Worm (Caenorhabditis elegans) whole organism, L4/young adult: Measurements from ENCODE around the gene Y53G8AR.9.

ENCODE experiments used
- W03F9.2 ChIP-seq: fragments of 150-350 bp; optimal IDR thresholded peaks from 2 replicates; lab custom pipeline; 2014; ENCODE audit warnings: missing biosample characterization, missing genetic modification characterization
- dao-5 ChIP-seq: sonication (generic microtip); optimal IDR thresholded peaks from 2 replicates; lab custom pipeline; 2016; ENCODE audit warnings: missing genotype, missing genetic modification characterization, moderate library complexity, missing compliant biosample characterization
- him-1 ChIP-seq: sonication (generic microtip); optimal IDR thresholded peaks from 2 replicates; lab custom pipeline; 2016; ENCODE audit warnings: missing genotype, missing genetic modification reagents, missing genetic modification characterization, missing compliant biosample characterization

DNA sequence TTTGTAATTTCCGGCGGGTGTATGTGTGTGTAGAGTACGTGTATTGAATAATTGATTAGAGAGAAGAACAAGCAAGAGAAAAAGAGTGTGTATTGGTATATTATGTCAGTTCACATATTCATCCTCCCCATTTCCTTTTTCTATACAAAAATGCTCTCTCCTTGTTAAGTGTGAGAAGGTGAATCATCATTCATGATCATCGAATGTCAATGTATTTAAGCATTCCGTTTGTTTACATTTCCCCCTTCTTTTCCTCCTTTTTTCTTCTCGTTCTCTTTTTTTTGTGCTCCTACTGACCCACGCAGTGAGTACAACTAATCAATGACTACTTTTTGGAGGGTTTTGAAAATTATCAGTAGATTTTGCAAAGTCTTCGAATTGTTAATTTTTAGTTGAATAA, 22.4 kb upstream of the Y53G8AR.9 start:
- no peak for TF ChIP-seq dao-5
- no peak for TF ChIP-seq him-1 (tag; lab: Kevin White, UChicago)
- no peak for TF ChIP-seq W03F9.2
